Worm (Caenorhabditis elegans): ENCODE data around the gene ceh-82.

DNA sequence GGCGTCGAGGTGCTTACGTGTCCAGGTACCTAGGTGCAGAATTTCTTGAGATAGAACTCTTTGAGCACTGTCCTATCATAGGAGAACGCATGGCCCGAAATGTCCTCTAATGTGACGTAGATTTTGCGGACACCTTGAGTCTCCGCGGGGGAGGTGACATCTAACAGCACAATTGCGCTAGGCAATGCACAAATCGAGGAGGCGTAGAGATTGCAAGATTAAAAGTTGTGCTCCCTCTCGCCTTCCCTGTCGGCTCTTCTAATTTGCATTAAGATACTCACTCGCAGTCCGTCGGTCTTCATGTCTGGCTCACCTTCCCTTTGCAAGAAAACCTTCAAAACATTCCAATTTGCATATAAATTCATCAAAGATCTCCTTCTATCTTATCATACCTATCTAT is 27.6 kb downstream of the ceh-82 start, which contains the start of gene F36H5.18:
- TF ChIP-seq egl-43 (GFP tag; IDR thresholded peaks at IDR 0.05) (no peak), fkh-10 (GFP tag; optimal IDR thresholded peaks at IDR 0.05) (no peak), nhr-10 (tag; optimal IDR thresholded peaks at IDR 0.05) (no peak), nhr-77 (tag; optimal IDR thresholded peaks at IDR 0.05) (no peak), dpl-1 (GFP tag; optimal IDR thresholded peaks at IDR 0.05) (no peak), aly-2 (tag; optimal IDR thresholded peaks at IDR 0.05) (no peak), jun-1 (tag; optimal IDR thresholded peaks at IDR 0.05) (no peak)

All from whole organism, L4 larva.